Worm (Caenorhabditis elegans) whole organism, early embryonic: ENCODE data around the gene faah-4.

Source experiments
- B0310.2 ChIP-seq: sonication (generic microtip); optimal IDR thresholded peaks from 2 replicates; lab custom pipeline; 2016; ENCODE audit warnings: mild to moderate bottlenecking, missing genetic modification characterization, missing compliant biosample characterization
- aly-1 ChIP-seq: sonication (generic microtip); optimal IDR thresholded peaks from 2 replicates; lab custom pipeline; 2016; ENCODE audit warnings: missing genetic modification characterization, missing compliant biosample characterization
- ama-1 ChIP-seq: fragments of 150-350 bp; optimal IDR thresholded peaks from 2 replicates; lab custom pipeline; 2014
- ceh-13 ChIP-seq: fragments of 200-800 bp; sonication (Bioruptor generic); optimal IDR thresholded peaks from 2 replicates; lab custom pipeline; 2018; ENCODE audit warnings: mild to moderate bottlenecking, missing genetic modification characterization, missing compliant biosample characterization
- ceh-36 ChIP-seq: sonication (generic microtip); optimal IDR thresholded peaks from 2 replicates; lab custom pipeline; 2016; ENCODE audit warnings: missing genetic modification characterization, inconsistent platforms, missing compliant biosample characterization
- ets-7 ChIP-seq: sonication (generic microtip); optimal IDR thresholded peaks from 2 replicates; lab custom pipeline; 2016; ENCODE audit warnings: missing genotype, missing genetic modification characterization, missing compliant biosample characterization
- hmg-4 ChIP-seq: fragments of 200-800 bp; sonication (Bioruptor generic); optimal IDR thresholded peaks from 2 replicates; lab custom pipeline; 2018; ENCODE audit warnings: mild to moderate bottlenecking, missing genetic modification characterization, missing compliant biosample characterization
- hnd-1 ChIP-seq: sonication (generic microtip); optimal IDR thresholded peaks from 2 replicates; lab custom pipeline; 2016; ENCODE audit warnings: missing genetic modification characterization, missing compliant biosample characterization
- pes-1 ChIP-seq: fragments of 200-800 bp; sonication (Bioruptor generic); IDR thresholded peaks from 2 replicates; pipeline ENCODE4 v1.3.6; 2022; ENCODE audit warnings: missing genetic modification reagents, missing genetic modification characterization, missing compliant biosample characterization
- scrt-1 ChIP-seq: fragments of 200-800 bp; sonication (Bioruptor generic); IDR thresholded peaks from 2 replicates; pipeline ENCODE4 v1.3.6; 2022; ENCODE audit warnings: missing genetic modification characterization, missing compliant biosample characterization
- tbx-11 ChIP-seq: fragments of 200-800 bp; sonication (Bioruptor generic); IDR thresholded peaks from 2 replicates; pipeline ENCODE4 v1.3.6; 2022; ENCODE audit warnings: missing genetic modification characterization, missing compliant biosample characterization
- tbx-37 ChIP-seq: fragments of 200-800 bp; sonication (Bioruptor generic); conservative IDR thresholded peaks from 2 replicates; pipeline ENCODE4 v1.3.6; 2022; ENCODE audit warnings: missing genetic modification reagents, missing genetic modification characterization, missing compliant biosample characterization
- tra-4 ChIP-seq: sonication (generic microtip); optimal IDR thresholded peaks from 2 replicates; lab custom pipeline; 2017; ENCODE audit warnings: missing genetic modification characterization, missing compliant biosample characterization

ce11 chrIII:11849590-11849989 lies 60.1 kb downstream of the faah-4 start:
- TF ChIP-seq ceh-13 (GFP tag; lab: Kevin White, UChicago) (no peak), ceh-36 (no peak), hmg-4 (GFP tag; lab: Kevin White, UChicago) (no peak), tbx-11 (no peak), ama-1 (lab: Kevin White, UChicago) (no peak), tra-4 (no peak), scrt-1 (GFP tag; lab: Robert Waterston, UW) (no peak), ets-7 (tag; lab: Kevin White, UChicago) (no peak), tbx-37 (no peak), hnd-1 (tag; lab: Kevin White, UChicago) (no peak), pes-1 (GFP tag; lab: Robert Waterston, UW) (no peak), aly-1 (tag; lab: Kevin White, UChicago) (no peak), B0310.2 (tag; lab: Kevin White, UChicago) (no peak)
